Worm (Caenorhabditis elegans) whole organism, L1 larva: ENCODE data around the gene F38B7.10.
A peak's percentile ranks its signal among the peaks of the same experiment; 100 is the strongest.

Experiments used
- C16A3.4 ChIP-seq: fragments of 150-350 bp; optimal IDR thresholded peaks from 2 replicates; lab custom pipeline; 2014; ENCODE audit warnings: missing biosample characterization, missing genetic modification characterization
- C34B4.2 ChIP-seq: sonication (generic microtip); optimal IDR thresholded peaks from 2 replicates; lab custom pipeline; 2017; ENCODE audit warnings: mild to moderate bottlenecking, missing genetic modification characterization, missing compliant biosample characterization
- aha-1 ChIP-seq: fragments of 150-350 bp; optimal IDR thresholded peaks from 2 replicates; lab custom pipeline; 2014; ENCODE audit warnings: missing biosample characterization, missing genetic modification characterization
- blmp-1 ChIP-seq: fragments of 150-350 bp; optimal IDR thresholded peaks from 2 replicates; lab custom pipeline; 2014; ENCODE audit warnings: missing biosample characterization, missing genetic modification characterization
- ceh-63 ChIP-seq: fragments of 200-800 bp; sonication (Bioruptor generic); optimal IDR thresholded peaks from 2 replicates; lab custom pipeline; 2018; ENCODE audit warnings: mild to moderate bottlenecking, missing genetic modification characterization, missing compliant biosample characterization
- dsc-1 ChIP-seq: sonication (generic microtip); optimal IDR thresholded peaks from 2 replicates; lab custom pipeline; 2016; ENCODE audit warnings: mild to moderate bottlenecking, missing genetic modification characterization, missing compliant biosample characterization
- efl-1 ChIP-seq, 4 experiments: fragments of 150-350 bp; optimal IDR thresholded peaks in 3 of 4; peaks in 1 of 4; 1 replicate in 1 of 4; 2 replicates in 3 of 4; lab custom pipeline; 2014; ENCODE audit warnings: missing biosample characterization in 2 of 4, missing genetic modification characterization in 2 of 4, missing genetic modification reagents in 2 of 4
- efl-3 ChIP-seq: fragments of 200-800 bp; sonication (Bioruptor generic); optimal IDR thresholded peaks from 2 replicates; lab custom pipeline; 2018; ENCODE audit warnings: mild to moderate bottlenecking, missing genetic modification characterization, missing compliant biosample characterization
- egl-13 ChIP-seq: sonication (generic microtip); optimal IDR thresholded peaks from 2 replicates; lab custom pipeline; 2016; ENCODE audit warnings: missing genotype, missing genetic modification reagents, missing genetic modification characterization, missing compliant biosample characterization
- elt-3 ChIP-seq, 6 experiments: fragments of 150-350 bp in 1 of 6; sonication (generic microtip); optimal IDR thresholded peaks; 2 replicates each; lab custom pipeline; 2017 to 2018; ENCODE audit warnings: missing biosample characterization in 6 of 6, missing genetic modification characterization in 6 of 6, inconsistent platforms in 1 of 6
- fkh-4 ChIP-seq: sonication (generic microtip); optimal IDR thresholded peaks from 2 replicates; lab custom pipeline; 2016; ENCODE audit warnings: missing compliant biosample characterization, missing genetic modification characterization, borderline replicate concordance
- fkh-8 ChIP-seq: sonication (generic microtip); optimal IDR thresholded peaks from 2 replicates; lab custom pipeline; 2016; ENCODE audit warnings: mild to moderate bottlenecking, missing genetic modification characterization, missing compliant biosample characterization
- fos-1 ChIP-seq: fragments of 150-350 bp; optimal IDR thresholded peaks from 2 replicates; lab custom pipeline; 2014; ENCODE audit warnings: missing biosample characterization, missing genetic modification characterization
- hlh-17 ChIP-seq: fragments of 200-800 bp; sonication (Bioruptor generic); optimal IDR thresholded peaks from 2 replicates; lab custom pipeline; 2018; ENCODE audit warnings: missing genetic modification characterization, mild to moderate bottlenecking, missing compliant biosample characterization, moderate library complexity, borderline replicate concordance
- hlh-4 ChIP-seq: sonication (generic microtip); optimal IDR thresholded peaks from 2 replicates; lab custom pipeline; 2016; ENCODE audit warnings: mild to moderate bottlenecking, missing genetic modification characterization, missing compliant biosample characterization
- jun-1 ChIP-seq: fragments of 150-350 bp; optimal IDR thresholded peaks from 2 replicates; lab custom pipeline; 2014; ENCODE audit warnings: missing biosample characterization, missing genetic modification reagents, missing genetic modification characterization
- lin-14 ChIP-seq: fragments of 200-800 bp; sonication (Bioruptor generic); optimal IDR thresholded peaks from 2 replicates; lab custom pipeline; 2018; ENCODE audit warnings: mild to moderate bottlenecking, missing genetic modification characterization, moderate library complexity, missing compliant biosample characterization
- lsy-2 ChIP-seq, 2 experiments: fragments of 150-350 bp; optimal IDR thresholded peaks; 2 replicates each; lab custom pipeline; 2014; ENCODE audit warnings: missing biosample characterization in 2 of 2, missing genetic modification characterization in 2 of 2
- mab-9 ChIP-seq: fragments of 200-800 bp; sonication (Bioruptor generic); IDR thresholded peaks from 2 replicates; pipeline ENCODE4 v1.3.6; 2022; ENCODE audit warnings: missing genetic modification reagents, missing genetic modification characterization, missing compliant biosample characterization
- nhr-11 ChIP-seq: fragments of 150-350 bp; optimal IDR thresholded peaks from 2 replicates; lab custom pipeline; 2014; ENCODE audit warnings: missing biosample characterization, missing genetic modification characterization
- nhr-71 ChIP-seq: sonication (generic microtip); optimal IDR thresholded peaks from 2 replicates; lab custom pipeline; 2016; ENCODE audit warnings: mild to moderate bottlenecking, missing genetic modification characterization, moderate library complexity, missing compliant biosample characterization
- nhr-77 ChIP-seq: fragments of 150-350 bp; optimal IDR thresholded peaks from 2 replicates; lab custom pipeline; 2014; ENCODE audit warnings: missing biosample characterization, missing genetic modification characterization
- nhr-84 ChIP-seq: sonication (generic microtip); optimal IDR thresholded peaks from 2 replicates; lab custom pipeline; 2017; ENCODE audit warnings: missing biosample characterization, missing genetic modification characterization
- pax-3 ChIP-seq: fragments of 200-800 bp; sonication (Bioruptor generic); optimal IDR thresholded peaks from 2 replicates; lab custom pipeline; 2018; ENCODE audit warnings: mild to moderate bottlenecking, missing genetic modification characterization, moderate library complexity, missing compliant biosample characterization
- pqm-1 ChIP-seq: sonication (generic microtip); optimal IDR thresholded peaks from 3 replicates; lab custom pipeline; 2017; ENCODE audit warnings: missing biosample characterization, missing genetic modification characterization
- skn-1 ChIP-seq: fragments of 150-350 bp; optimal IDR thresholded peaks from 2 replicates; lab custom pipeline; 2014; ENCODE audit warnings: missing biosample characterization, missing genetic modification characterization
- snu-23 ChIP-seq: sonication (generic microtip); optimal IDR thresholded peaks from 2 replicates; lab custom pipeline; 2016; ENCODE audit warnings: missing genetic modification characterization, missing compliant biosample characterization
- sptf-1 ChIP-seq: fragments of 150-350 bp; optimal IDR thresholded peaks from 2 replicates; lab custom pipeline; 2014; ENCODE audit warnings: missing biosample characterization, missing genetic modification characterization
- sup-37 ChIP-seq: fragments of 200-800 bp; sonication (Bioruptor generic); optimal IDR thresholded peaks from 2 replicates; lab custom pipeline; 2018; ENCODE audit warnings: mild to moderate bottlenecking, missing genetic modification characterization, missing compliant biosample characterization
- swsn-7 ChIP-seq: sonication (generic microtip); optimal IDR thresholded peaks from 2 replicates; lab custom pipeline; 2016; ENCODE audit warnings: missing genetic modification characterization, missing compliant biosample characterization
- unc-130 ChIP-seq: fragments of 150-350 bp; optimal IDR thresholded peaks from 2 replicates; lab custom pipeline; 2017; ENCODE audit warnings: missing biosample characterization, missing genetic modification characterization, inconsistent platforms
- unc-62 ChIP-seq: fragments of 150-350 bp; optimal IDR thresholded peaks from 2 replicates; lab custom pipeline; 2014; ENCODE audit warnings: missing biosample characterization, missing genetic modification reagents, missing genetic modification characterization
- unc-86 ChIP-seq: sonication (generic microtip); optimal IDR thresholded peaks from 2 replicates; lab custom pipeline; 2016; ENCODE audit warnings: missing genetic modification characterization, missing compliant biosample characterization
- xbp-1 ChIP-seq: sonication (generic microtip); optimal IDR thresholded peaks from 2 replicates; lab custom pipeline; 2016; ENCODE audit warnings: missing genetic modification characterization, missing compliant biosample characterization
- zag-1 ChIP-seq: fragments of 150-350 bp; optimal IDR thresholded peaks from 2 replicates; lab custom pipeline; 2014; ENCODE audit warnings: missing biosample characterization, missing genetic modification characterization

The F38B7.10 gene

DNA sequence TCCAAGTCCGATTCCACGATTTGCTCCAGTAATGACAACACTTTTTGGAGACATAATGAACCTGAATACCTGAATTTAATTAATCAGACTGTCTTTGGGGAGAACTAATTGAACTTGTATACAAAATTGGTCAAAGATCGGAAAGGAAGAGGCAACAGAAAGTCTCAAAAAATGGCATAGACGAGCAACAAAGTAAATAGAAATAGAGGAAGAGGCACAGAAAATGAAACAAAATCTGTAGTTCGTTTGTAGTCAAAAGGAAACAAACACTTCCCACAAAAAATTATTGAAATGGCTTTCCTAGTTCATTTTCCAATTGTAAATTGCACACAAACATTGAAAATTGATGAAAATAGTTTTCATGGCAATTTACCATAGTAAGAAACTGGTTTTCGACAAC lies 30.6 kb upstream of the F38B7.10 start, which contains the start of gene C55A6.6:
Gene C55A6.6, minus strand, starts transcription at position 61 of the 400 bp plus-strand sequence.
- TF ChIP-seq C16A3.4 (tag; lab: Kevin White, UChicago) (no peak), egl-13 (tag; lab: Kevin White, UChicago) (no peak), nhr-11 (no peak), C34B4.2 (no peak)

DNA sequence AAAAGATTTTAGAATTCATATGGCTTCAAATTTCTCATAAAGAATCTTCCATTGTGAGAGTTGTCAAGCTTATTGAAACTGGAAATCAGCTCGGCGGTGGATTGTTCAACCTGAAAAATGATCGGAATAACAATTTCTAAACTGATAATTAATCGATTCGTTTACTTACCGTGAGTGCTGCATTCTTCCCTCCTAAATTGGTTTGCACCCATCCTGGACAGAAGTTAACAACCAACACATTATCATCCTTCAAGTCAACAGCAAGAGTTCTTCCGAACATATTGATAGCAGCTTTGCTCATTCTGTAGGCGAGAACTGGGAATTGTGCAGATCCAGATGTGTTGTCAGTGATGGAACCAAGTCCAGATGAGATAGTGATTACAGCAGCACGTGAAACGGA lies 30.2 kb upstream of the F38B7.10 start:
- TF ChIP-seq zag-1 (no peak), efl-1 (optimal IDR thresholded peaks at IDR 0.05; lab: Kevin White, UChicago) (no peak), efl-1 (GFP tag; optimal IDR thresholded peaks at IDR 0.05 in 1 of 2; lab: Kevin White, UChicago) (peak in 1 of 2 experiments; percentile 31), dsc-1 (tag; lab: Kevin White, UChicago) (peak; percentile 21)

DNA sequence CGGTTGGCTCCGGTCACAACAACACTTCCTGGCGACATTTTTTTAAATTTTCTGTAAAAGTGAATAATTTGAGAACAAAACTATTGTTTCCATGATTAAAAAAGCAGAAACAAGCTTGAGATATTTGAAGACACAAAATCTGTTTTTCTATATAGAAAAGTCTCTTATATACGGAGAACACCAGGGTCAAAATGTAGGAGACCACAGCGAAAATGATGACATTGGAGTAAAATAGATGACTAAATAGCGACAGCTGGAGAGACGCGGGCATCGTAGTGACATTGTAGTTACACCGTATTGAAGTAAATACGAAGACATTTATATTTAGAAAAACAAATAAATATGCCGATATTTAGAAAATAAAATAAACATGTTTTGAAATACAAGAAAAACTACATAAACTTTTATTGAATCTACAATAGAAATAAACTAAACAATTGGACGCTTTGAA lies 29.2 kb upstream of the F38B7.10 start, which contains the start of gene sdz-8:
Gene sdz-8, minus strand, starts transcription at position 51 of the 451 bp plus-strand sequence.
- peak; percentile 26 for TF ChIP-seq lin-14 (GFP tag; lab: Kevin White, UChicago)
- no peak for TF ChIP-seq fkh-8 (tag; lab: Kevin White, UChicago)
- peak; percentile 93 for TF ChIP-seq skn-1 (tag; lab: Kevin White, UChicago)
- no peak for TF ChIP-seq efl-1 (optimal IDR thresholded peaks at IDR 0.05; lab: Kevin White, UChicago)
- TF ChIP-seq efl-1 (GFP tag; optimal IDR thresholded peaks at IDR 0.05 in 1 of 2; lab: Kevin White, UChicago), result peak in 1 of 2 experiments; percentile 58

DNA sequence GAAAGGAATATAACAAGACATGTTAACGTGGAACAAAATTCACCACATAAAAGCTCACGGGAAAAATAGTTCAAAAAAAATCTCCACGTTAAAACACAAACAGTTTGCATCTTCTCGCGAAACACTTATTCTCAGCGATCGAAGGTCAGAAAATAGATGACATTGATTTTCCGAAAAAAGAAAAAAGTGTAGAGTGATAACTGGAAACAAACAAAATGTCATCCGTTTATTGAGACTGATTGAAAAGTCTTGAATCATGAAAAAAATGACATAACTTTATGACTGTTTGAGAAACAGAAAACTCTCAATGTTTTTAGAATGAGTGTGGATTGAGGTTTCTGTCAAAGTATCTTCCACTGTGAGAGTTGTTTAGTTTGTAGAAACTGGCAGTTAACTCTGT lies 27.5 kb upstream of the F38B7.10 start, which contains the start of gene C55A6.4:
Gene C55A6.4, minus strand, starts transcription at position 101 of the 400 bp plus-strand sequence.
- no peak for TF ChIP-seq hlh-4 (tag; lab: Kevin White, UChicago)
- TF ChIP-seq sup-37 (GFP tag; lab: Kevin White, UChicago), result no peak
- no peak for TF ChIP-seq ceh-63 (GFP tag; lab: Kevin White, UChicago)
- no peak for TF ChIP-seq unc-130 (tag; lab: Kevin White, UChicago)
- no peak for TF ChIP-seq C34B4.2
- TF ChIP-seq sptf-1 (tag; lab: Kevin White, UChicago), result no peak
- no peak for TF ChIP-seq xbp-1 (tag; lab: Kevin White, UChicago)
- TF ChIP-seq blmp-1 (tag; lab: Kevin White, UChicago), result no peak
- no peak for TF ChIP-seq snu-23 (GFP tag; lab: Kevin White, UChicago)
- TF ChIP-seq hlh-17 (GFP tag; lab: Kevin White, UChicago), result no peak
- no peak for TF ChIP-seq unc-62 (GFP tag; lab: Kevin White, UChicago)
- TF ChIP-seq mab-9 (GFP tag; lab: Robert Waterston, UW), result no peak
- TF ChIP-seq efl-3 (GFP tag; lab: Kevin White, UChicago), result no peak
- TF ChIP-seq jun-1 (tag; lab: Kevin White, UChicago), result no peak
- TF ChIP-seq aha-1 (tag; lab: Kevin White, UChicago), result no peak
- no peak for TF ChIP-seq swsn-7 (tag; lab: Kevin White, UChicago)

DNA sequence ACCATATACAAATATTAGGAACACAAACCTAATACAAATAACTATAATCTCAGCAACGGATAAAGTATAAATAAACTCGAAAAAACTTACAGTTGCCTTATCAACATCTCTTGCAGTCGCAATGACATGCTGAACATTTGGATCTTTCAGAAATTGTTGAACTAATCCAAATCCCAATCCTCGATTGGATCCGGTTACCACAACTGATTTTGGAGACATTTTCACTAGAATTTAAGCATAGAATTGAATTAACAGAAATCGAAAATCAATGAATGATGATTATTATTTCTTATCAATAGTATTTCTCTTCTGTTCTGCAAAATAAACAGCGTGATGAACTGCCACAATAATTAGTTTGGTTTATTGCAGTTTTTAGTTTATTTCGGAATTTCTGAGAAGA lies 25.1 kb upstream of the F38B7.10 start, which contains the start of the genes C55A6.11 and C55A6.7:
Gene C55A6.11, plus strand, starts transcription at position 301 of the 400 bp plus-strand sequence.
Gene C55A6.7, minus strand, starts transcription at position 316 of the 400 bp plus-strand sequence.
- TF ChIP-seq C34B4.2 (no peak), snu-23 (GFP tag; lab: Kevin White, UChicago) (no peak), lsy-2 (tag; optimal IDR thresholded peaks at IDR 0.05; lab: Kevin White, UChicago) (no peak), unc-86 (no peak), nhr-84 (tag; lab: Kevin White, UChicago) (no peak), pqm-1 (tag; lab: Kevin White, UChicago) (no peak), nhr-71 (tag; lab: Kevin White, UChicago) (no peak), pax-3 (tag; lab: Kevin White, UChicago) (no peak), fkh-4 (tag; lab: Kevin White, UChicago) (no peak), hlh-17 (GFP tag; lab: Kevin White, UChicago) (no peak), dsc-1 (tag; lab: Kevin White, UChicago) (no peak), fos-1 (tag; lab: Kevin White, UChicago) (no peak), nhr-77 (tag; lab: Kevin White, UChicago) (no peak), elt-3 (tag; optimal IDR thresholded peaks at IDR 0.05; lab: Kevin White, UChicago) (no peak)
